Worm (Caenorhabditis elegans) whole organism, young adult: ENCODE results near the gene R13H9.6.

Source experiments
- D2030.7 ChIP-seq: fragments of 200-800 bp; sonication (Bioruptor generic); IDR thresholded peaks from 2 replicates; pipeline ENCODE4 v1.3.6; 2022; ENCODE audit warnings: missing genetic modification reagents, missing genetic modification characterization, missing compliant biosample characterization
- F10E7.11 ChIP-seq: sonication (generic microtip); optimal IDR thresholded peaks from 2 replicates; lab custom pipeline; 2017; ENCODE audit warnings: mild to moderate bottlenecking, missing genetic modification characterization, moderate library complexity, missing compliant biosample characterization
- F23B12.7 ChIP-seq: sonication (generic microtip); optimal IDR thresholded peaks from 2 replicates; lab custom pipeline; 2017; ENCODE audit warnings: missing genetic modification characterization, mild to moderate bottlenecking, missing compliant biosample characterization, antibody characterized with exemption, moderate library complexity; ENCODE audit not compliant: insufficient read depth
- F33H1.4 ChIP-seq: fragments of 200-800 bp; sonication (Bioruptor generic); IDR thresholded peaks from 2 replicates; pipeline ENCODE4 v1.3.6; 2022; ENCODE audit warnings: missing genetic modification reagents, missing genetic modification characterization, missing compliant biosample characterization
- F37B4.10 ChIP-seq: fragments of 200-800 bp; sonication (Bioruptor generic); IDR thresholded peaks from 2 replicates; pipeline ENCODE4 v1.3.6; 2022; ENCODE audit warnings: missing genetic modification characterization, missing compliant biosample characterization
- F39B2.1 ChIP-seq: fragments of 200-800 bp; sonication (Bioruptor generic); IDR thresholded peaks from 2 replicates; pipeline ENCODE4 v1.3.6; 2022; ENCODE audit warnings: missing genetic modification reagents, missing genetic modification characterization, missing compliant biosample characterization
- F49E8.2 ChIP-seq: sonication (generic microtip); optimal IDR thresholded peaks from 3 replicates; lab custom pipeline; 2017; ENCODE audit warnings: missing genetic modification characterization, mild to moderate bottlenecking, missing compliant biosample characterization, antibody characterized with exemption, moderate library complexity; ENCODE audit not compliant: insufficient read depth
- F52B5.7 ChIP-seq: sonication (generic microtip); optimal IDR thresholded peaks from 2 replicates; lab custom pipeline; 2016; ENCODE audit warnings: mild to moderate bottlenecking, missing genetic modification characterization, missing compliant biosample characterization
- F57A8.1 ChIP-seq: fragments of 200-800 bp; sonication (Bioruptor generic); optimal IDR thresholded peaks from 2 replicates; lab custom pipeline; 2018; ENCODE audit warnings: mild to moderate bottlenecking, missing genetic modification characterization, moderate library complexity, missing compliant biosample characterization
- T07F8.4 ChIP-seq: sonication (generic microtip); optimal IDR thresholded peaks from 2 replicates; lab custom pipeline; 2016; ENCODE audit warnings: mild to moderate bottlenecking, missing genetic modification characterization, moderate library complexity, missing compliant biosample characterization
- Y53G8AR.9 ChIP-seq: fragments of 200-800 bp; sonication (Bioruptor generic); conservative IDR thresholded peaks from 2 replicates; pipeline ENCODE4 v1.3.6; 2022; ENCODE audit warnings: missing genetic modification reagents, missing genetic modification characterization, missing compliant biosample characterization
- Y56A3A.18 ChIP-seq: fragments of 200-800 bp; sonication (Bioruptor generic); IDR thresholded peaks from 2 replicates; pipeline ENCODE4 v1.3.6; 2022; ENCODE audit warnings: missing genetic modification reagents, missing genetic modification characterization, missing compliant biosample characterization
- Y67H2A.10 ChIP-seq: fragments of 200-800 bp; sonication (Bioruptor generic); conservative IDR thresholded peaks from 2 replicates; pipeline ENCODE4 v1.3.6; 2022; ENCODE audit warnings: missing genetic modification reagents, missing genetic modification characterization, missing compliant biosample characterization
- attf-5 ChIP-seq: fragments of 200-800 bp; sonication (Bioruptor generic); optimal IDR thresholded peaks from 2 replicates; lab custom pipeline; 2018; ENCODE audit warnings: mild to moderate bottlenecking, missing genetic modification characterization, missing compliant biosample characterization
- cebp-1 ChIP-seq, 2 experiments: fragments of 200-800 bp in 1 of 2; sonication (Bioruptor generic) in 1 of 2; sonication (generic microtip) in 1 of 2; IDR thresholded peaks in 1 of 2; optimal IDR thresholded peaks in 1 of 2; 2 replicates each; pipeline versions ENCODE4 v1.3.6 to Lab custom; 2017 to 2022; ENCODE audit warnings: missing compliant biosample characterization in 2 of 2, missing genetic modification characterization in 2 of 2, mild to moderate bottlenecking in 1 of 2, missing genetic modification reagents in 1 of 2, moderate library complexity in 1 of 2
- ceh-79 ChIP-seq: sonication (generic microtip); optimal IDR thresholded peaks from 2 replicates; lab custom pipeline; 2017; ENCODE audit warnings: mild to moderate bottlenecking, missing genetic modification characterization, missing compliant biosample characterization
- dox-1 ChIP-seq: fragments of 200-800 bp; sonication (Bioruptor generic); IDR thresholded peaks from 2 replicates; pipeline ENCODE4 v1.3.6; 2022; ENCODE audit warnings: missing genetic modification reagents, missing genetic modification characterization, missing compliant biosample characterization
- ets-4 ChIP-seq: fragments of 200-800 bp; sonication (Bioruptor generic); optimal IDR thresholded peaks from 2 replicates; lab custom pipeline; 2018; ENCODE audit warnings: mild to moderate bottlenecking, missing genetic modification characterization, missing compliant biosample characterization
- fkh-3 ChIP-seq: sonication (generic microtip); optimal IDR thresholded peaks from 2 replicates; lab custom pipeline; 2016; ENCODE audit warnings: mild to moderate bottlenecking, missing genetic modification characterization, missing compliant biosample characterization
- hlh-12 ChIP-seq: sonication (generic microtip); optimal IDR thresholded peaks from 2 replicates; lab custom pipeline; 2016; ENCODE audit warnings: missing genetic modification characterization, missing compliant biosample characterization
- hmg-1.2 ChIP-seq: fragments of 200-800 bp; sonication (Bioruptor generic); IDR thresholded peaks from 2 replicates; pipeline ENCODE4 v1.3.6; 2022; ENCODE audit warnings: missing genetic modification reagents, missing genetic modification characterization, missing compliant biosample characterization
- hsf-1 ChIP-seq: fragments of 200-800 bp; sonication (Bioruptor generic); IDR thresholded peaks from 2 replicates; pipeline ENCODE4 v1.3.6; 2022; ENCODE audit warnings: missing genetic modification reagents, missing genetic modification characterization, missing compliant biosample characterization
- let-526 ChIP-seq: fragments of 200-800 bp; sonication (Bioruptor generic); IDR thresholded peaks from 2 replicates; pipeline ENCODE4 v1.3.6; 2022; ENCODE audit warnings: missing genetic modification reagents, missing genetic modification characterization, missing compliant biosample characterization
- lsy-27 ChIP-seq: sonication (generic microtip); optimal IDR thresholded peaks from 2 replicates; lab custom pipeline; 2017; ENCODE audit warnings: missing genetic modification characterization, mild to moderate bottlenecking, missing compliant biosample characterization, antibody characterized with exemption, missing genotype, borderline replicate concordance; ENCODE audit not compliant: insufficient read depth
- madf-6 ChIP-seq: fragments of 200-800 bp; sonication (Bioruptor generic); IDR thresholded peaks from 2 replicates; pipeline ENCODE4 v1.3.6; 2022; ENCODE audit warnings: missing genetic modification reagents, missing genetic modification characterization, missing compliant biosample characterization
- mxl-1 ChIP-seq: sonication (generic microtip); optimal IDR thresholded peaks from 2 replicates; lab custom pipeline; 2016; ENCODE audit warnings: missing genetic modification characterization, missing compliant biosample characterization
- nhr-80 ChIP-seq: sonication (generic microtip); optimal IDR thresholded peaks from 2 replicates; lab custom pipeline; 2016; ENCODE audit warnings: missing genetic modification characterization, missing compliant biosample characterization
- snpc-1.1 ChIP-seq: sonication (generic microtip); optimal IDR thresholded peaks from 2 replicates; lab custom pipeline; 2017; ENCODE audit warnings: missing genetic modification characterization, mild to moderate bottlenecking, missing compliant biosample characterization, antibody characterized with exemption, moderate library complexity, missing genotype, missing genetic modification reagents; ENCODE audit not compliant: insufficient read depth
- snpc-4 ChIP-seq, 5 experiments: fragments of 150-350 bp in 1 of 5; sonication (generic microtip) in 4 of 5; optimal IDR thresholded peaks; 2 replicates each; lab custom pipeline; 2014 to 2018; ENCODE audit warnings: missing genetic modification characterization in 5 of 5, missing biosample characterization in 3 of 5, antibody characterized with exemption in 2 of 5, mild to moderate bottlenecking in 2 of 5, missing compliant biosample characterization in 2 of 5, missing genotype in 2 of 5, moderate library complexity in 2 of 5, missing genetic modification reagents in 1 of 5
- zfh-2 ChIP-seq: fragments of 200-800 bp; sonication (Bioruptor generic); conservative IDR thresholded peaks from 2 replicates; pipeline ENCODE4 v1.3.6; 2022; ENCODE audit warnings: missing genetic modification reagents, missing genetic modification characterization, missing compliant biosample characterization
- zim-3 ChIP-seq: sonication (generic microtip); optimal IDR thresholded peaks from 2 replicates; lab custom pipeline; 2017; ENCODE audit warnings: mild to moderate bottlenecking, missing genetic modification characterization, moderate library complexity, missing compliant biosample characterization
- ztf-18 ChIP-seq: sonication (generic microtip); optimal IDR thresholded peaks from 2 replicates; lab custom pipeline; 2016; ENCODE audit warnings: missing genotype, mild to moderate bottlenecking, missing genetic modification characterization, missing compliant biosample characterization
- ztf-22 ChIP-seq: fragments of 200-800 bp; sonication (Bioruptor generic); optimal IDR thresholded peaks from 2 replicates; lab custom pipeline; 2018; ENCODE audit warnings: mild to moderate bottlenecking, missing genetic modification characterization, moderate library complexity, missing compliant biosample characterization
- ztf-26 ChIP-seq: sonication (generic microtip); optimal IDR thresholded peaks from 2 replicates; lab custom pipeline; 2017; ENCODE audit warnings: missing genetic modification characterization, missing compliant biosample characterization
- ztf-6 ChIP-seq: fragments of 200-800 bp; sonication (Bioruptor generic); IDR thresholded peaks from 2 replicates; pipeline ENCODE4 v1.3.6; 2022; ENCODE audit warnings: missing genetic modification reagents, missing genetic modification characterization, missing compliant biosample characterization

Gene R13H9.6

ce11 chrIV:5081122-5081521, 12.7 kb upstream of the R13H9.6 start:
- TF ChIP-seq zfh-2 (GFP tag; lab: Robert Waterston, UW) (peak; percentile 39; the same call in 1 of the 2 replicates), F23B12.7 (tag; lab: Kevin White, UChicago) (no peak), snpc-4 (GFP tag; optimal IDR thresholded peaks at IDR 0.05; lab: Kevin White, UChicago) (no peak), snpc-4 (tag; optimal IDR thresholded peaks at IDR 0.05; lab: Kevin White, UChicago) (no peak), hsf-1 (GFP tag; lab: Robert Waterston, UW) (no peak), ztf-6 (GFP tag; lab: Robert Waterston, UW) (no peak), F33H1.4 (no peak), hmg-1.2 (peak; percentile 75)
- TF ChIP-seq, all 124 proteins: peak for 2

- no peak for TF ChIP-seq ztf-6 (GFP tag; lab: Robert Waterston, UW)
- TF ChIP-seq hmg-1.2, result peak; percentile 23; the same call in 1 of the 2 replicates
Observed at ce11 chrIV:5078846-5079245, 10.4 kb upstream of the R13H9.6 start.

DNA sequence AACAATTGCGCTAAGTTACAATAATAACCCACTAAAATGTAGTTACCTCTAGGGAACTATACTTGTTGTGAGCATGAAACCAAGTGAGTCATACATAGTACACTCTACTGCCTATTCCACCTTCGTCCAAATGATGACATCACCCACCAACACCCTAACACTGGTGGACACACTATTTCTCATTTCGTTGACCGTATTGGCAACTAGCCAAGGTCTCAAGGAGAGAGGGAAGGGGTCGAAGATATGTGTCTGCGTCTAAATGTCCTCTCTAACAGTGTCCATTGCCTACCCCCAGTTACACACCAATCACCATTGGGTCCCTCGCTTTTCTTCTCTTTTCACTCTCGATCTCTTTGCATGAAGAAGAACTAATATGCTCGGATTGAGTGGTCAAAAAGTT, 9.5 kb upstream of the R13H9.6 start:
- TF ChIP-seq lsy-27 (tag; lab: Kevin White, UChicago) (no peak), ceh-79 (tag; lab: Kevin White, UChicago) (no peak), F10E7.11 (tag; lab: Kevin White, UChicago) (no peak), hlh-12 (no peak), ets-4 (GFP tag; lab: Kevin White, UChicago) (no peak), mxl-1 (no peak), ztf-22 (GFP tag; lab: Kevin White, UChicago) (no peak), F37B4.10 (GFP tag; lab: Robert Waterston, UW) (no peak), ztf-18 (tag; lab: Kevin White, UChicago) (no peak), F52B5.7 (tag; lab: Kevin White, UChicago) (no peak), F33H1.4 (no peak), attf-5 (GFP tag; lab: Kevin White, UChicago) (no peak), T07F8.4 (tag; lab: Kevin White, UChicago) (no peak), F39B2.1 (GFP tag; lab: Robert Waterston, UW) (no peak), F49E8.2 (tag; lab: Kevin White, UChicago) (no peak), D2030.7 (no peak), let-526 (no peak), F57A8.1 (GFP tag; lab: Kevin White, UChicago) (no peak), zim-3 (tag; lab: Kevin White, UChicago) (no peak)

- TF ChIP-seq Y53G8AR.9 (GFP tag; lab: Robert Waterston, UW) (no peak), ztf-26 (tag; lab: Kevin White, UChicago) (no peak), cebp-1 (GFP tag; IDR thresholded peaks at IDR 0.05; lab: Robert Waterston, UW) (no peak), cebp-1 (tag; optimal IDR thresholded peaks at IDR 0.05; lab: Kevin White, UChicago) (no peak), T07F8.4 (tag; lab: Kevin White, UChicago) (no peak), fkh-3 (tag; lab: Kevin White, UChicago) (no peak), Y67H2A.10 (no peak), madf-6 (no peak), Y56A3A.18 (no peak), snpc-1.1 (tag; lab: Kevin White, UChicago) (no peak), nhr-80 (tag; lab: Kevin White, UChicago) (no peak), dox-1 (GFP tag; lab: Robert Waterston, UW) (no peak)
Observed at ce11 chrIV:5076607-5077006, 8.2 kb upstream of the R13H9.6 start.
